Worm (Caenorhabditis elegans): ENCODE results near the gene col-152.

ce11 chrV:10539114-10539513 is 21.6 kb upstream of the col-152 start, which contains the start of gene F25D1.8:
- TF ChIP-seq zfh-2 (GFP tag; conservative IDR thresholded peaks at IDR 0.05) (no peak), B0035.1 (tag; optimal IDR thresholded peaks at IDR 0.05) (no peak), attf-6 (GFP tag; IDR thresholded peaks at IDR 0.05) (no peak), somi-1 (GFP tag; optimal IDR thresholded peaks at IDR 0.05) (no peak), B0261.1 (tag; optimal IDR thresholded peaks at IDR 0.05) (no peak), sdz-38 (tag; optimal IDR thresholded peaks at IDR 0.05) (no peak), Y95B8A.8 (GFP tag; IDR thresholded peaks at IDR 0.05) (no peak), hmg-20 (GFP tag; IDR thresholded peaks at IDR 0.05) (no peak), K11D2.4 (GFP tag; IDR thresholded peaks at IDR 0.05) (no peak), egl-44 (GFP tag; IDR thresholded peaks at IDR 0.05) (no peak), lin-35 (GFP tag; optimal IDR thresholded peaks at IDR 0.05) (no peak), aptf-2 (GFP tag; conservative IDR thresholded peaks at IDR 0.05) (no peak)
